Fruit fly (Drosophila melanogaster): ENCODE data around the gene Ocho.

The Ocho gene

dm6 chr3L:14986984-14987896 lies 12.6 kb downstream of the Ocho start (continued):
- TF ChIP-seq CG5245 (GFP tag; optimal IDR thresholded peaks at IDR 0.05) (no peak), CG6254 (GFP tag; optimal IDR thresholded peaks at IDR 0.05) (no peak), lilli (GFP tag; optimal IDR thresholded peaks at IDR 0.05) (no peak), CG12299 (tag; optimal IDR thresholded peaks at IDR 0.05) (no peak), CG9437 (GFP tag; optimal IDR thresholded peaks at IDR 0.05) (no peak), unc-4 (GFP tag; IDR thresholded peaks at IDR 0.05; ENCODE audit: partially characterized antibody) (0 out of 2 replicates have a peak, but pooled peaks have one; percentile 34), CG1647 (GFP tag; optimal IDR thresholded peaks at IDR 0.05) (no peak), Jarid2 (GFP tag; optimal IDR thresholded peaks at IDR 0.05) (peak; percentile 83), CG34422 (GFP tag; IDR thresholded peaks at IDR 0.05) (peak; percentile 44; the same call in 1 of the 3 replicates), sug (tag; optimal IDR thresholded peaks at IDR 0.05) (peak; percentile 11)

- no peak for TF ChIP-seq HLH3B (GFP tag; IDR thresholded peaks at IDR 0.05)
- TF ChIP-seq eve (GFP tag; optimal IDR thresholded peaks at IDR 0.05): no peak
- no peak for TF ChIP-seq B-H2 (GFP tag; optimal IDR thresholded peaks at IDR 0.05)
- TF ChIP-seq CG8281 (tag; optimal IDR thresholded peaks at IDR 0.05): no peak
- no peak for TF ChIP-seq CG1024 (GFP tag; IDR thresholded peaks at IDR 0.05)
- TF ChIP-seq ATbp (GFP tag; optimal IDR thresholded peaks at IDR 0.05): peak; percentile 37
- no peak for TF ChIP-seq vvl (GFP tag; IDR thresholded peaks at IDR 0.05)
- no peak for TF ChIP-seq Atf6 (GFP tag; IDR thresholded peaks at IDR 0.05)
- peak; percentile 1 for TF ChIP-seq fd64A (GFP tag; optimal IDR thresholded peaks at IDR 0.05)
- no peak for TF ChIP-seq seq (GFP tag; IDR thresholded peaks at IDR 0.05)
- TF ChIP-seq Spps (tag; optimal IDR thresholded peaks at IDR 0.05): no peak
- TF ChIP-seq zfh2 (GFP tag; optimal IDR thresholded peaks at IDR 0.05): no peak
- no peak for TF ChIP-seq repo (GFP tag; optimal IDR thresholded peaks at IDR 0.05)
- TF ChIP-seq croc (GFP tag; conservative IDR thresholded peaks at IDR 0.05): no peak
- no peak for TF ChIP-seq gce (GFP tag; IDR thresholded peaks at IDR 0.05)
- no peak for TF ChIP-seq CG7839 (tag; optimal IDR thresholded peaks at IDR 0.05)
- TF ChIP-seq D19A (tag; optimal IDR thresholded peaks at IDR 0.05): no peak
- no peak for TF ChIP-seq br (optimal IDR thresholded peaks at IDR 0.05)
- TF ChIP-seq CG3726 (GFP tag; IDR thresholded peaks at IDR 0.05): no peak
- TF ChIP-seq Vsx1 (GFP tag; optimal IDR thresholded peaks at IDR 0.05): no peak
- no peak for TF ChIP-seq CG9817 (tag; optimal IDR thresholded peaks at IDR 0.05)
- TF ChIP-seq so (GFP tag; IDR thresholded peaks at IDR 0.05): no peak
- TF ChIP-seq CG17612 (GFP tag; IDR thresholded peaks at IDR 0.05): no peak
- no peak for TF ChIP-seq otp (GFP tag; IDR thresholded peaks at IDR 0.05)
- TF ChIP-seq az2 (GFP tag; optimal IDR thresholded peaks at IDR 0.05): no peak
- peak; percentile 18; the same call in 1 of the 2 replicates for TF ChIP-seq CG9932 (GFP tag; IDR thresholded peaks at IDR 0.05)
- TF ChIP-seq Med (GFP tag): peak; percentile 68
- TF ChIP-seq CG18262 (tag; optimal IDR thresholded peaks at IDR 0.05): no peak
- TF ChIP-seq CG4707 (GFP tag; optimal IDR thresholded peaks at IDR 0.05): no peak
- peak; percentile 81 for TF ChIP-seq twi (tag; optimal IDR thresholded peaks at IDR 0.05)
- no peak for TF ChIP-seq tx (GFP tag; optimal IDR thresholded peaks at IDR 0.05)
- TF ChIP-seq sd (tag; optimal IDR thresholded peaks at IDR 0.05): peak; percentile 25
- no peak for TF ChIP-seq pros (GFP tag; optimal IDR thresholded peaks at IDR 0.05)
- no peak for TF ChIP-seq CG2202 (tag; optimal IDR thresholded peaks at IDR 0.05)
- TF ChIP-seq MESR4 (GFP tag; optimal IDR thresholded peaks at IDR 0.05): no peak
- TF ChIP-seq CG2116 (GFP tag; optimal IDR thresholded peaks at IDR 0.05): no peak
- no peak for TF ChIP-seq sima (GFP tag; optimal IDR thresholded peaks at IDR 0.05)
- TF ChIP-seq Ets65A (GFP tag): no peak
- no peak for TF ChIP-seq pb (GFP tag; optimal IDR thresholded peaks at IDR 0.05)
- peak; percentile 34; the same call in 1 of the 3 replicates for TF ChIP-seq ci (GFP tag; IDR thresholded peaks at IDR 0.05)
Observed at dm6 chr3L:14988231-14988630, 13.6 kb downstream of the Ocho start.
